Worm (Caenorhabditis elegans): ENCODE data around the gene ZK550.6.

The ZK550.6 gene

ce11 chrIV:17278363-17278762, 16.1 kb upstream of the ZK550.6 start (continued):
- TF ChIP-seq nhr-11 (tag; optimal IDR thresholded peaks at IDR 0.05) (peak; percentile 98), nhr-76 (tag; optimal IDR thresholded peaks at IDR 0.05) (peak; percentile 73)

- TF ChIP-seq pha-4 (tag; optimal IDR thresholded peaks at IDR 0.05) (no peak), ztf-4 (tag; optimal IDR thresholded peaks at IDR 0.05) (no peak), nhr-76 (tag; optimal IDR thresholded peaks at IDR 0.05) (no peak), nhr-23 (tag; optimal IDR thresholded peaks at IDR 0.05) (no peak), lsy-12 (tag; optimal IDR thresholded peaks at IDR 0.05) (no peak), ama-1 (optimal IDR thresholded peaks at IDR 0.05) (peak; percentile 10)
These were observed 15.3 kb upstream of the ZK550.6 start for ce11 chrIV:17277459-17278173.

- TF ChIP-seq ceh-28 (tag; optimal IDR thresholded peaks at IDR 0.05) (no peak), hmg-11 (tag; optimal IDR thresholded peaks at IDR 0.05) (peak; percentile 19), ama-1 (optimal IDR thresholded peaks at IDR 0.05) (peak; percentile 14), nfya-1 (tag; optimal IDR thresholded peaks at IDR 0.05; ENCODE audit: insufficient read depth) (peak; percentile 52)
These were observed 14.6 kb upstream of the ZK550.6 start, which contains the start of gene clec-196 for ce11 chrIV:17276705-17277458. Gene clec-196, plus strand, starts transcription at chrIV:17276956.

- TF ChIP-seq mdl-1 (tag; optimal IDR thresholded peaks at IDR 0.05) (no peak), nhr-25 (tag; optimal IDR thresholded peaks at IDR 0.05) (no peak), nhr-23 (tag; optimal IDR thresholded peaks at IDR 0.05) (no peak), skn-1 (tag; optimal IDR thresholded peaks at IDR 0.05) (no peak), nhr-28 (tag; optimal IDR thresholded peaks at IDR 0.05) (no peak), lin-39 (tag; optimal IDR thresholded peaks at IDR 0.05) (no peak)
These were observed 13.0 kb upstream of the ZK550.6 start, which contains the start of gene lhfp-4 for ce11 chrIV:17275281-17275680. Gene lhfp-4, plus strand, starts transcription at chrIV:17275581.

- TF ChIP-seq ceh-9 (tag; optimal IDR thresholded peaks at IDR 0.05), result no peak
- TF ChIP-seq sea-2 (GFP tag; optimal IDR thresholded peaks at IDR 0.05), result no peak
- no peak for TF ChIP-seq nhr-67 (tag; optimal IDR thresholded peaks at IDR 0.05)
- TF ChIP-seq mdl-1 (tag; optimal IDR thresholded peaks at IDR 0.05), result no peak
- TF ChIP-seq nhr-237 (tag; optimal IDR thresholded peaks at IDR 0.05), result no peak
- no peak for TF ChIP-seq hmg-11 (tag; optimal IDR thresholded peaks at IDR 0.05)
- TF ChIP-seq nfya-1 (tag; optimal IDR thresholded peaks at IDR 0.05; ENCODE audit: insufficient read depth), result no peak
- TF ChIP-seq lin-15B (tag; optimal IDR thresholded peaks at IDR 0.05), result no peak
These were observed 11.4 kb upstream of the ZK550.6 start, which contains the start of gene gln-5 for ce11 chrIV:17273602-17274110. Gene gln-5, minus strand, starts transcription at chrIV:17273652.

ce11 chrIV:17269702-17270101, 7.4 kb upstream of the ZK550.6 start:
- TF ChIP-seq nhr-12 (tag; optimal IDR thresholded peaks at IDR 0.05), result no peak
- TF ChIP-seq nhr-25 (tag; optimal IDR thresholded peaks at IDR 0.05), result peak; percentile 25

- TF ChIP-seq nhr-11 (tag; optimal IDR thresholded peaks at IDR 0.05), result no peak
- no peak for TF ChIP-seq unc-39 (tag; optimal IDR thresholded peaks at IDR 0.05)
- TF ChIP-seq nhr-43 (tag; optimal IDR thresholded peaks at IDR 0.05; ENCODE audit: poor library complexity, severe bottlenecking), result no peak
- no peak for TF ChIP-seq unc-62 (GFP tag; optimal IDR thresholded peaks at IDR 0.05)
- no peak for TF ChIP-seq lin-39 (tag; optimal IDR thresholded peaks at IDR 0.05)
- no peak for TF ChIP-seq zag-1 (tag; optimal IDR thresholded peaks at IDR 0.05)
- no peak for TF ChIP-seq egl-5 (tag; optimal IDR thresholded peaks at IDR 0.05)
- no peak for TF ChIP-seq tbx-2 (tag; optimal IDR thresholded peaks at IDR 0.05)
- TF ChIP-seq ZK546.5 (tag; optimal IDR thresholded peaks at IDR 0.05), result no peak
- TF ChIP-seq mml-1 (tag; optimal IDR thresholded peaks at IDR 0.05), result no peak
These were observed 6.8 kb upstream of the ZK550.6 start, which contains the start of gene atgp-1 for ce11 chrIV:17269042-17269441. Gene atgp-1, plus strand, starts transcription at chrIV:17269342.

Data from whole organism, L3 larva.